Fruit fly (Drosophila melanogaster) whole organism, embryonic: ENCODE data around the gene CG9682.

ENCODE experiments used
- Abd-B ChIP-seq: fragments of 200-800 bp; sonication (Bioruptor generic); optimal IDR thresholded peaks from 2 replicates; lab custom pipeline; 2018; ENCODE audit warnings: missing biosample characterization, mild to moderate bottlenecking, missing genetic modification characterization, moderate library complexity
- CG43689 ChIP-seq: fragments of 200-800 bp; sonication (Bioruptor generic); IDR thresholded peaks from 2 replicates; pipeline ENCODE4 v1.3.6; 2022; ENCODE audit warnings: missing biosample characterization, missing genetic modification characterization
- Hr39 ChIP-seq: fragments of >200 bp; optimal IDR thresholded peaks from 2 replicates; lab custom pipeline; 2017
- br ChIP-seq: fragments of >200 bp; optimal IDR thresholded peaks from 2 replicates; lab custom pipeline; 2017
- pho ChIP-seq: fragments of 200-800 bp; sonication (Bioruptor generic); optimal IDR thresholded peaks from 2 replicates; lab custom pipeline; 2016; ENCODE audit warnings: missing biosample characterization, missing genetic modification characterization

DNA sequence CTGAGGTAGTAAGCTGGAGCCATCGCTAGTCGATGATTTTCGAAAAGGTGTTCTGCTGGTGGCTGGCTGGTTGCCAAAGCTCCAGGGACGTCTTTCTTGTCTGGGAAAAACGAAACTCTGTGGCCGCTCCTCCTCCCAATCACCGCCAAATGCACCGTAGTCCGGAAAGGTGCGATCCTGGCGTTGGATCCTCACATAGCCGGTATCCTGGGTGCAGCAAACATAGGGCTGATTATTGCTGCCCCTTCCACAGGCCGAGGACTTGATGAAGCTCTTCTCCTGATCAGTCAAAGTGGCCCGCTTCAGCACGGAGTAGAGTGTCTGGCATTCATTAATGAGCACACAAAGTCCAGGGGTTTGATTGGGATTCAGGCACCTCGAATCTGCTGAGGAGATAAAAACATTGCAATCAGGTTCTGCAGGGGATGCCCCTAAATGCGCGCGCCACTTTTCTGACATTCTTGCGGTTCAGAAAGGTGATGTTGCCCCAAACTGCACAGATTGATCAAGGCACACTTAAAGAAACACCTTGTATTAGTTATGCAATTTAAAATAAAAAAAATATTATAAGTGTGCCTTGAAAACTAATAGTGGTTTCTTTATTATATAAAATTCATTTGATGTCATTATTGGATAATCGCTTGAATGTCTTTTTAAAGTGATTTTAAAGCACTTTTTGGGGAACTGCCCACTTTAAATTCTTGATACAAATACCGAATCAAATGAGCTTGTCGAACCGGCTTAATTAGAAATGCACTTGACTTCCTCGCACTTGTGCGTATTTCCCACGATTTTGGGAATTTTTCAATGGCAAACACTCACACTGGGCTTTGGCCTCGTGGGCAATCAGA, 4.8 kb upstream of the CG9682 start:
- TF ChIP-seq br (lab: Kevin White, UChicago), result no peak
- TF ChIP-seq CG43689 (GFP tag; lab: Robert Waterston, UW), result no peak
- no peak for TF ChIP-seq Abd-B
- no peak for TF ChIP-seq Hr39
- TF ChIP-seq pho, result no peak
